Fruit fly (Drosophila melanogaster): ENCODE measurements around the gene beta-Spec.

The beta-Spec gene

dm6 chrX:17636001-17636400, 21.2 kb upstream of the beta-Spec start, which contains the start of the genes CG8289 and CG5800 (continued):
- TF ChIP-seq Vsx1 (GFP tag; optimal IDR thresholded peaks at IDR 0.05), result no peak
- TF ChIP-seq caup (GFP tag; optimal IDR thresholded peaks at IDR 0.05; ENCODE audit: severe bottlenecking), result no peak
- TF ChIP-seq CG7357 (GFP tag; IDR thresholded peaks at IDR 0.05), result no peak
- no peak for TF ChIP-seq CG14860 (GFP tag; IDR thresholded peaks at IDR 0.05; ENCODE audit: partially characterized antibody)
- peak; percentile 15 for TF ChIP-seq CG12155 (GFP tag; optimal IDR thresholded peaks at IDR 0.05)
- TF ChIP-seq CG10147 (GFP tag; optimal IDR thresholded peaks at IDR 0.05), result peak; percentile 29
- peak; percentile 42 for TF ChIP-seq CG18262 (tag; optimal IDR thresholded peaks at IDR 0.05)
- no peak for TF ChIP-seq CG9876 (GFP tag; optimal IDR thresholded peaks at IDR 0.05)
- TF ChIP-seq grn (GFP tag; optimal IDR thresholded peaks at IDR 0.05), result no peak
- TF ChIP-seq Ravus (GFP tag; IDR thresholded peaks at IDR 0.05), result no peak
- no peak for TF ChIP-seq CG8359 (GFP tag; optimal IDR thresholded peaks at IDR 0.05; ENCODE audit: borderline replicate concordance)
- no peak for TF ChIP-seq btn (GFP tag; optimal IDR thresholded peaks at IDR 0.05)
- TF ChIP-seq CG8089 (GFP tag; optimal IDR thresholded peaks at IDR 0.05), result no peak
- no peak for TF ChIP-seq ase (GFP tag; IDR thresholded peaks at IDR 0.05)
- no peak for TF ChIP-seq bsh (GFP tag; optimal IDR thresholded peaks at IDR 0.05)
- peak; percentile 26 for TF ChIP-seq CG13424 (tag; optimal IDR thresholded peaks at IDR 0.05)
- no peak for TF ChIP-seq CTCF (GFP tag; optimal IDR thresholded peaks at IDR 0.05)
- no peak for TF ChIP-seq Optix (GFP tag; IDR thresholded peaks at IDR 0.05)
- no peak for TF ChIP-seq bigmax (GFP tag; optimal IDR thresholded peaks at IDR 0.05)
- TF ChIP-seq CG33557 (GFP tag; optimal IDR thresholded peaks at IDR 0.05), result peak; percentile 20
- no peak for TF ChIP-seq zfh2 (GFP tag; optimal IDR thresholded peaks at IDR 0.05)
- no peak for TF ChIP-seq Gug (GFP tag; IDR thresholded peaks at IDR 0.05)
- no peak for TF ChIP-seq lab (GFP tag; optimal IDR thresholded peaks at IDR 0.05)
- no peak for TF ChIP-seq CG11696 (GFP tag; IDR thresholded peaks at IDR 0.05)
- TF ChIP-seq Hmx (GFP tag; optimal IDR thresholded peaks at IDR 0.05), result no peak
- TF ChIP-seq sob (GFP tag; IDR thresholded peaks at IDR 0.05), result no peak
- peak; percentile 80 for TF ChIP-seq Dll (GFP tag; IDR thresholded peaks at IDR 0.05; ENCODE audit: partially characterized antibody)
- TF ChIP-seq CG12942 (GFP tag; optimal IDR thresholded peaks at IDR 0.05), result no peak
- TF ChIP-seq CG11085 (GFP tag; IDR thresholded peaks at IDR 0.05), result no peak
- no peak for TF ChIP-seq fd102C (GFP tag; optimal IDR thresholded peaks at IDR 0.05)
- no peak for TF ChIP-seq lilli (GFP tag; optimal IDR thresholded peaks at IDR 0.05)
- TF ChIP-seq CG14014 (GFP tag; IDR thresholded peaks at IDR 0.05), result no peak
- TF ChIP-seq CG7372 (GFP tag; IDR thresholded peaks at IDR 0.05), result no peak
- TF ChIP-seq pros (GFP tag; optimal IDR thresholded peaks at IDR 0.05), result no peak
- TF ChIP-seq Atf-2 (GFP tag; optimal IDR thresholded peaks at IDR 0.05), result no peak
- no peak for TF ChIP-seq CG5180 (GFP tag; optimal IDR thresholded peaks at IDR 0.05)
- no peak for TF ChIP-seq D19A (tag; optimal IDR thresholded peaks at IDR 0.05)
- TF ChIP-seq CG12744 (GFP tag; optimal IDR thresholded peaks at IDR 0.05), result no peak
- TF ChIP-seq jigr1 (GFP tag; IDR thresholded peaks at IDR 0.05), result no peak
- TF ChIP-seq twi (tag; optimal IDR thresholded peaks at IDR 0.05), result no peak
- no peak for TF ChIP-seq gcm2 (GFP tag; optimal IDR thresholded peaks at IDR 0.05)
- TF ChIP-seq croc (GFP tag; conservative IDR thresholded peaks at IDR 0.05), result no peak
- no peak for TF ChIP-seq grau (tag; optimal IDR thresholded peaks at IDR 0.05)
- TF ChIP-seq Awh (GFP tag; IDR thresholded peaks at IDR 0.05), result no peak
- TF ChIP-seq prd (optimal IDR thresholded peaks at IDR 0.05), result no peak
- TF ChIP-seq prd (GFP tag; IDR thresholded peaks at IDR 0.05), result no peak
- no peak for TF ChIP-seq oc (tag; optimal IDR thresholded peaks at IDR 0.05)
- no peak for TF ChIP-seq Lpt (GFP tag; optimal IDR thresholded peaks at IDR 0.05)
- TF ChIP-seq vnd (GFP tag; IDR thresholded peaks at IDR 0.05; ENCODE audit: partially characterized antibody), result peak; percentile 54
- TF ChIP-seq CG13624 (GFP tag; optimal IDR thresholded peaks at IDR 0.05), result no peak
- no peak for TF ChIP-seq CG7745 (tag; optimal IDR thresholded peaks at IDR 0.05)
- TF ChIP-seq CG12219 (GFP tag; optimal IDR thresholded peaks at IDR 0.05), result no peak
- TF ChIP-seq MBD-R2 (GFP tag; IDR thresholded peaks at IDR 0.05), result peak; percentile 64
